Worm (Caenorhabditis elegans) whole organism, young adult: Measurements from ENCODE around the gene T05C1.1.

ENCODE experiments used
- F55B11.4 ChIP-seq: sonication (generic microtip); optimal IDR thresholded peaks from 2 replicates; lab custom pipeline; 2016; ENCODE audit warnings: missing compliant biosample characterization, missing genetic modification characterization, borderline replicate concordance; ENCODE audit not compliant: insufficient read depth
- akir-1 ChIP-seq: fragments of 200-800 bp; sonication (Bioruptor generic); optimal IDR thresholded peaks from 2 replicates; lab custom pipeline; 2018; ENCODE audit warnings: mild to moderate bottlenecking, missing genetic modification characterization, moderate library complexity, missing compliant biosample characterization
- gei-17 ChIP-seq: fragments of 200-800 bp; sonication (Bioruptor generic); optimal IDR thresholded peaks from 2 replicates; lab custom pipeline; 2018; ENCODE audit warnings: mild to moderate bottlenecking, missing genetic modification characterization, missing compliant biosample characterization
- him-1 ChIP-seq: sonication (generic microtip); optimal IDR thresholded peaks from 2 replicates; lab custom pipeline; 2016; ENCODE audit warnings: missing genotype, missing genetic modification reagents, missing genetic modification characterization, missing compliant biosample characterization
- hsf-1 ChIP-seq: fragments of 200-800 bp; sonication (Bioruptor generic); IDR thresholded peaks from 2 replicates; pipeline ENCODE4 v1.3.6; 2022; ENCODE audit warnings: missing genetic modification reagents, missing genetic modification characterization, missing compliant biosample characterization
- lir-1 ChIP-seq: fragments of 200-800 bp; sonication (Bioruptor generic); conservative IDR thresholded peaks from 2 replicates; pipeline ENCODE4 v1.3.6; 2022; ENCODE audit warnings: missing genetic modification reagents, missing genetic modification characterization, missing compliant biosample characterization
- madf-6 ChIP-seq: fragments of 200-800 bp; sonication (Bioruptor generic); IDR thresholded peaks from 2 replicates; pipeline ENCODE4 v1.3.6; 2022; ENCODE audit warnings: missing genetic modification reagents, missing genetic modification characterization, missing compliant biosample characterization
- nfya-2 ChIP-seq: fragments of 200-800 bp; sonication (Bioruptor generic); IDR thresholded peaks from 2 replicates; pipeline ENCODE4 v1.3.6; 2022; ENCODE audit warnings: missing genetic modification reagents, missing genetic modification characterization, missing compliant biosample characterization
- rpc-1 ChIP-seq, 2 experiments: fragments of 150-350 bp in 1 of 2; sonication (generic microtip) in 1 of 2; optimal IDR thresholded peaks; 2 replicates each; lab custom pipeline; 2014 to 2018; ENCODE audit warnings: missing biosample characterization in 1 of 2, missing genetic modification characterization in 1 of 2, missing genetic modification reagents in 1 of 2, missing genotype in 1 of 2
- tlf-1 ChIP-seq: fragments of 200-800 bp; sonication (Bioruptor generic); optimal IDR thresholded peaks from 2 replicates; lab custom pipeline; 2018; ENCODE audit warnings: mild to moderate bottlenecking, missing genetic modification characterization, missing compliant biosample characterization

- TF ChIP-seq tlf-1 (GFP tag; lab: Kevin White, UChicago) (no peak), madf-6 (no peak), him-1 (tag; lab: Kevin White, UChicago) (no peak), gei-17 (no peak), akir-1 (no peak), rpc-1 (optimal IDR thresholded peaks at IDR 0.05; lab: Kevin White, UChicago) (no peak), rpc-1 (tag; optimal IDR thresholded peaks at IDR 0.05; lab: Kevin White, UChicago) (no peak), hsf-1 (GFP tag; lab: Robert Waterston, UW) (no peak), nfya-2 (no peak), F55B11.4 (tag; lab: Kevin White, UChicago) (no peak), lir-1 (GFP tag; lab: Robert Waterston, UW) (no peak)
Measured at ce11 chrII:4433146-4433545, 45.3 kb upstream of the T05C1.1 start, which contains the start of gene nhr-109.
